Worm (Caenorhabditis elegans) whole organism, L3 larva: Measurements from ENCODE around the gene abf-4.

Source experiments
- daf-12 ChIP-seq: fragments of 150-350 bp; optimal IDR thresholded peaks from 2 replicates; lab custom pipeline; 2014; ENCODE audit warnings: missing biosample characterization, missing genetic modification reagents, missing genetic modification characterization
- egl-27 ChIP-seq: sonication (generic microtip); optimal IDR thresholded peaks from 4 replicates; lab custom pipeline; 2017; ENCODE audit warnings: missing biosample characterization, missing genetic modification reagents, missing genetic modification characterization
- fkh-10 ChIP-seq: sonication (generic microtip); optimal IDR thresholded peaks from 2 replicates; lab custom pipeline; 2017; ENCODE audit warnings: missing biosample characterization, missing genetic modification reagents, missing genetic modification characterization
- jun-1 ChIP-seq: fragments of 150-350 bp; optimal IDR thresholded peaks from 2 replicates; lab custom pipeline; 2014; ENCODE audit warnings: missing biosample characterization, missing genetic modification reagents, missing genetic modification characterization
- lin-15B ChIP-seq: fragments of 150-350 bp; optimal IDR thresholded peaks from 2 replicates; lab custom pipeline; 2014; ENCODE audit warnings: missing biosample characterization, missing genetic modification characterization
- nhr-237 ChIP-seq: fragments of 150-350 bp; optimal IDR thresholded peaks from 2 replicates; lab custom pipeline; 2014; ENCODE audit warnings: missing biosample characterization, missing genetic modification characterization
- nhr-76 ChIP-seq: fragments of 150-350 bp; sonication (generic microtip); optimal IDR thresholded peaks from 5 replicates; lab custom pipeline; 2014; ENCODE audit warnings: missing biosample characterization, missing genetic modification characterization
- nhr-77 ChIP-seq: fragments of 150-350 bp; optimal IDR thresholded peaks from 2 replicates; lab custom pipeline; 2014; ENCODE audit warnings: missing biosample characterization, missing genetic modification characterization
- snpc-4 ChIP-seq: fragments of 150-350 bp; optimal IDR thresholded peaks from 2 replicates; lab custom pipeline; 2014; ENCODE audit warnings: missing biosample characterization, missing genetic modification characterization

- TF ChIP-seq lin-15B (no peak), jun-1 (no peak), snpc-4 (tag; lab: Kevin White, UChicago) (no peak), fkh-10 (GFP tag; lab: Kevin White, UChicago) (no peak), daf-12 (no peak), nhr-237 (tag; lab: Kevin White, UChicago) (no peak), egl-27 (tag; lab: Kevin White, UChicago) (no peak), nhr-77 (tag; lab: Kevin White, UChicago) (no peak), nhr-76 (tag; lab: Kevin White, UChicago) (no peak)
Measured at ce11 chrV:20574314-20574713, 16.1 kb upstream of the abf-4 start, which contains the start of gene clec-263.
